Worm (Caenorhabditis elegans) whole organism, L3 larva: ENCODE results near the gene glb-27.
A peak's percentile ranks its signal among the peaks of the same experiment; 100 is the strongest.

ENCODE experiments used
- R02D3.7 ChIP-seq: fragments of 150-350 bp; optimal IDR thresholded peaks from 2 replicates; lab custom pipeline; 2014; ENCODE audit warnings: missing biosample characterization, missing genetic modification characterization
- ZK546.5 ChIP-seq: sonication (generic microtip); optimal IDR thresholded peaks from 2 replicates; lab custom pipeline; 2017; ENCODE audit warnings: missing biosample characterization, missing genetic modification characterization
- aly-2 ChIP-seq: fragments of 150-350 bp; optimal IDR thresholded peaks from 2 replicates; lab custom pipeline; 2014; ENCODE audit warnings: missing biosample characterization, missing genetic modification characterization
- ama-1 ChIP-seq: fragments of 150-350 bp; optimal IDR thresholded peaks from 2 replicates; lab custom pipeline; 2018
- ceh-16 ChIP-seq: sonication (generic microtip); optimal IDR thresholded peaks from 2 replicates; lab custom pipeline; 2017; ENCODE audit warnings: missing biosample characterization, missing genetic modification characterization
- ceh-28 ChIP-seq: fragments of 150-350 bp; optimal IDR thresholded peaks from 2 replicates; lab custom pipeline; 2014; ENCODE audit warnings: missing biosample characterization, missing genetic modification reagents, missing genetic modification characterization
- ceh-82 ChIP-seq: fragments of 150-350 bp; optimal IDR thresholded peaks from 2 replicates; lab custom pipeline; 2014; ENCODE audit warnings: missing biosample characterization, missing genetic modification characterization
- ceh-9 ChIP-seq: sonication (generic microtip); optimal IDR thresholded peaks from 2 replicates; lab custom pipeline; 2018; ENCODE audit warnings: missing biosample characterization, missing genetic modification characterization
- daf-12 ChIP-seq: fragments of 150-350 bp; optimal IDR thresholded peaks from 2 replicates; lab custom pipeline; 2014; ENCODE audit warnings: missing biosample characterization, missing genetic modification reagents, missing genetic modification characterization
- elt-1 ChIP-seq: fragments of 150-350 bp; optimal IDR thresholded peaks from 2 replicates; lab custom pipeline; 2014; ENCODE audit warnings: missing biosample characterization, missing genetic modification characterization
- elt-2 ChIP-seq: sonication (generic microtip); optimal IDR thresholded peaks from 2 replicates; lab custom pipeline; 2016; ENCODE audit warnings: missing genetic modification reagents, mild to moderate bottlenecking, missing genetic modification characterization, missing compliant biosample characterization
- elt-3 ChIP-seq, 3 experiments: fragments of 150-350 bp in 1 of 3; sonication (generic microtip) in 2 of 3; optimal IDR thresholded peaks; 2 replicates in 2 of 3; 4 replicates in 1 of 3; lab custom pipeline; 2014 to 2017; ENCODE audit warnings: missing biosample characterization in 3 of 3, missing genetic modification characterization in 3 of 3
- eor-1 ChIP-seq, 2 experiments: fragments of 150-350 bp; optimal IDR thresholded peaks; 2 replicates each; lab custom pipeline; 2014 to 2018; ENCODE audit warnings: missing biosample characterization in 2 of 2, missing genetic modification characterization in 2 of 2
- fkh-10 ChIP-seq: sonication (generic microtip); optimal IDR thresholded peaks from 2 replicates; lab custom pipeline; 2017; ENCODE audit warnings: missing biosample characterization, missing genetic modification reagents, missing genetic modification characterization
- fkh-2 ChIP-seq: fragments of 150-350 bp; optimal IDR thresholded peaks from 2 replicates; lab custom pipeline; 2014; ENCODE audit warnings: missing biosample characterization, missing genetic modification reagents, missing genetic modification characterization
- hmg-11 ChIP-seq: sonication (generic microtip); optimal IDR thresholded peaks from 2 replicates; lab custom pipeline; 2016; ENCODE audit warnings: missing genetic modification characterization, missing compliant biosample characterization
- jun-1 ChIP-seq: fragments of 150-350 bp; optimal IDR thresholded peaks from 2 replicates; lab custom pipeline; 2014; ENCODE audit warnings: missing biosample characterization, missing genetic modification reagents, missing genetic modification characterization
- lin-15B ChIP-seq: fragments of 150-350 bp; optimal IDR thresholded peaks from 2 replicates; lab custom pipeline; 2014; ENCODE audit warnings: missing biosample characterization, missing genetic modification characterization
- mdl-1 ChIP-seq: fragments of 150-350 bp; optimal IDR thresholded peaks from 2 replicates; lab custom pipeline; 2014; ENCODE audit warnings: missing biosample characterization, missing genetic modification characterization
- mml-1 ChIP-seq: fragments of 150-350 bp; sonication (generic microtip); optimal IDR thresholded peaks from 3 replicates; lab custom pipeline; 2014; ENCODE audit warnings: missing biosample characterization, missing genetic modification characterization
- nfya-1 ChIP-seq: sonication (generic microtip); optimal IDR thresholded peaks from 2 replicates; lab custom pipeline; 2017; ENCODE audit warnings: missing genetic modification characterization, mild to moderate bottlenecking, missing compliant biosample characterization, antibody characterized with exemption, moderate library complexity; ENCODE audit not compliant: insufficient read depth
- nhr-12 ChIP-seq: fragments of 150-350 bp; optimal IDR thresholded peaks from 2 replicates; lab custom pipeline; 2014; ENCODE audit warnings: missing biosample characterization, missing genetic modification characterization
- nhr-23 ChIP-seq: fragments of 150-350 bp; optimal IDR thresholded peaks from 2 replicates; lab custom pipeline; 2014; ENCODE audit warnings: missing biosample characterization, missing genetic modification reagents, missing genetic modification characterization
- nhr-237 ChIP-seq: fragments of 150-350 bp; optimal IDR thresholded peaks from 2 replicates; lab custom pipeline; 2014; ENCODE audit warnings: missing biosample characterization, missing genetic modification characterization
- nhr-25 ChIP-seq: sonication (generic microtip); optimal IDR thresholded peaks from 2 replicates; lab custom pipeline; 2017; ENCODE audit warnings: missing biosample characterization, missing genetic modification characterization
- nhr-67 ChIP-seq: fragments of 150-350 bp; optimal IDR thresholded peaks from 2 replicates; lab custom pipeline; 2014; ENCODE audit warnings: missing biosample characterization, missing genetic modification characterization
- pha-4 ChIP-seq: fragments of 150-350 bp; optimal IDR thresholded peaks from 2 replicates; lab custom pipeline; 2014; ENCODE audit warnings: missing biosample characterization, missing genetic modification reagents, missing genetic modification characterization
- pqm-1 ChIP-seq: fragments of 150-350 bp; optimal IDR thresholded peaks from 2 replicates; lab custom pipeline; 2017; ENCODE audit warnings: missing biosample characterization, missing genetic modification characterization, inconsistent platforms
- sea-2 ChIP-seq: fragments of 150-350 bp; sonication (generic microtip); optimal IDR thresholded peaks from 4 replicates; lab custom pipeline; 2014; ENCODE audit warnings: missing biosample characterization, missing genetic modification reagents, missing genetic modification characterization
- skn-1 ChIP-seq: fragments of 150-350 bp; optimal IDR thresholded peaks from 2 replicates; lab custom pipeline; 2014; ENCODE audit warnings: missing biosample characterization, missing genetic modification characterization
- snpc-4 ChIP-seq: fragments of 150-350 bp; optimal IDR thresholded peaks from 2 replicates; lab custom pipeline; 2014; ENCODE audit warnings: missing biosample characterization, missing genetic modification characterization
- tbx-2 ChIP-seq: sonication (generic microtip); optimal IDR thresholded peaks from 2 replicates; lab custom pipeline; 2016; ENCODE audit warnings: mild to moderate bottlenecking, missing genetic modification characterization, missing compliant biosample characterization
- unc-39 ChIP-seq: sonication (generic microtip); optimal IDR thresholded peaks from 4 replicates; lab custom pipeline; 2017; ENCODE audit warnings: missing biosample characterization, missing genetic modification characterization
- zag-1 ChIP-seq: fragments of 150-350 bp; optimal IDR thresholded peaks from 2 replicates; lab custom pipeline; 2014; ENCODE audit warnings: missing biosample characterization, missing genetic modification characterization
- ztf-4 ChIP-seq: fragments of 150-350 bp; optimal IDR thresholded peaks from 2 replicates; lab custom pipeline; 2014; ENCODE audit warnings: missing biosample characterization, missing genetic modification characterization

glb-27 gene

DNA sequence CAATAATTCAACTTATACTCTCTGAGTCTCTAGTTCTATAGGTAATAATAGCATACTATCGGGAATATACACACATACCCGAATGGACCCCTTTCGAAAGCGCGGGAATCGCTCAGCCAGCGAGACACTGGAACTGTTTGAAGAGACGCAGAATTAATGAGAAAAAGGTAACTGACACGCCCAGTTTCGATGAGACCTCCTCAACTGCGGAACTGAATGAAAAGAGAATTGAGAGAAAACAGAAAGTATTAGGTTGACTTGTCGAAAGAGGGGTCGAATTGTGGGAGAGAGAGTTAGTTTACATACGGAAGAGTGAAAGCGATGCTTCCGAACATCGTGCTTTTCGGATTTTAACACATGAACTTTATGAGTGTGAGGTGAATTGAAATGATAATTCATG, 24.1 kb downstream of the glb-27 start:
- no peak for TF ChIP-seq daf-12 (tag; lab: Kevin White, UChicago)
- TF ChIP-seq nfya-1 (tag; lab: Kevin White, UChicago): no peak
- TF ChIP-seq elt-2 (tag; lab: Kevin White, UChicago): no peak
- peak; percentile 20 for TF ChIP-seq pha-4 (tag; lab: Kevin White, UChicago)
- TF ChIP-seq nhr-23: peak; percentile 39
- peak; percentile 49 for TF ChIP-seq nhr-25
- TF ChIP-seq R02D3.7: no peak

DNA sequence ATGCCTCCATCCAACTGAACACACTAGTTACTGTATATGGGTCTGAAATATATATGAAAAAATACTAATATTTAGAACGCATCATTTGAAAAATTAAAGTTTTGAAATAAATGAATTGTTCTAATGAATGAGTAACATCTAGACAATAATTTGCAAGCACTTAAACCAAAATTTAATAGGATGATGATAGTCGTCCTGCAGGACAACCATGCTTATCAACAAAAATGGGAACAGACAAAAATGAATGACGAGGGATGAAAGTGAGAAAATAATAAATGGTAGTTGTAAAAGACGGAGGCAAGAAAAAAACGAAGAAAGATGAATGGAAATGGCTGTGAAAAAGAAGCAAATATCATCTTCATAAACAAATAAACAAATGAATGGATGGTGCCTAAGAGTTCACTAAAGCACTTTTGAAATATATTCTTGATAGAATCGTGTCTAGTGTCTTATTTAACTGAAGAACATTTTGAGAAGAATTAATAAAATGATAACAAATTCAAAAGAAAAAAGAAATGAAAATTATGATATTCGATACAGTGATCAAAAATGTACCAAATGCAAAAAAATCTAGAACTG, 24.8 kb downstream of the glb-27 start, which contains the start of gene gldi-7:
Gene gldi-7 (minus strand): TSS at position 42 of the 579 bp plus-strand sequence.
- TF ChIP-seq pqm-1 (tag; lab: Kevin White, UChicago) (peak; percentile 15), ZK546.5 (tag; lab: Kevin White, UChicago) (no peak), fkh-10 (GFP tag; lab: Kevin White, UChicago) (no peak)

DNA sequence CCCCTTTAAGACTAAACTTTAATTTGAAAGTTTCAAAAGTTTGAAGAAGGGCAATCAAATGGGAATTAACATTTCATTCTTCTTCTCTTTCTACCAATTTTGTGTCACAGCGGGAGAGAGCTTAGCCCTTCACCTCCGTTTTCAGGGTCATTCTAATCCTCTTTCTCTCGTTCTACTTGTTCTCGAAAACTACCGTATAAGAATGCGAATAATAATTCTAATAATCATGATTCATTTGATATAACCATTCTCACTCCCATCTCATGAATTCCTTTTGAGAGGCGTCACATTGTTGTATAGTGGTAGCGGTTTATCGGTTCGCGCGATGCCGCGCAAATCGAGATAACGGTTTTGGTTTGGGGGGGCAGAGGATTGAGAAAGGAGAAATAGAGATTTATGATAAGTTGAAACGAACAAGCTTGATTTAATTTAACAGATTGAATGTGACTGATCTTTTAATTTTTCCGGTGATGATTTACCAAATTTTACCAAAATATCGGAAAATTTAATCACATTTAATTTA, 26.8 kb downstream of the glb-27 start:
- TF ChIP-seq nhr-23 (peak; percentile 11), ztf-4 (no peak), daf-12 (tag; lab: Kevin White, UChicago) (no peak), tbx-2 (no peak), fkh-2 (no peak), nhr-25 (peak; percentile 50)

- no peak for TF ChIP-seq ceh-28 (tag; lab: Kevin White, UChicago)
- peak; percentile 71 for TF ChIP-seq pha-4 (tag; lab: Kevin White, UChicago)
- peak; percentile 67 for TF ChIP-seq nhr-23
- peak; percentile 1 for TF ChIP-seq hmg-11 (tag; lab: Kevin White, UChicago)
- TF ChIP-seq ztf-4: no peak
- TF ChIP-seq lin-15B (tag; lab: Kevin White, UChicago): peak; percentile 33
- peak; percentile 13 for TF ChIP-seq elt-2 (tag; lab: Kevin White, UChicago)
- no peak for TF ChIP-seq jun-1 (tag; lab: Kevin White, UChicago)
- TF ChIP-seq nhr-67 (tag; lab: Kevin White, UChicago): no peak
- peak; percentile 71 for TF ChIP-seq snpc-4
Measured at ce11 chrII:8525133-8525736, 30.8 kb downstream of the glb-27 start, which contains the start of the genes prp-9 and mrps-18B. TSS of gene prp-9 (minus strand) at chrII:8525396. TSS of gene mrps-18B (plus strand) at chrII:8525681.

- TF ChIP-seq unc-39 (no peak), eor-1 (tag; optimal IDR thresholded peaks at IDR 0.05; lab: Kevin White, UChicago) (no peak), hmg-11 (tag; lab: Kevin White, UChicago) (no peak), nfya-1 (tag; lab: Kevin White, UChicago) (no peak), zag-1 (tag; lab: Kevin White, UChicago) (no peak), nhr-12 (tag; lab: Kevin White, UChicago) (no peak), sea-2 (no peak), ama-1 (lab: Kevin White, UChicago) (no peak), nhr-237 (tag; lab: Kevin White, UChicago) (no peak), nhr-67 (tag; lab: Kevin White, UChicago) (no peak)
- TF ChIP-seq, all 47 proteins: peak for 0
Measured at ce11 chrII:8520625-8521024, 35.4 kb downstream of the glb-27 start, which contains the start of gene cht-2. TSS of gene cht-2 (plus strand) at chrII:8520925.

DNA sequence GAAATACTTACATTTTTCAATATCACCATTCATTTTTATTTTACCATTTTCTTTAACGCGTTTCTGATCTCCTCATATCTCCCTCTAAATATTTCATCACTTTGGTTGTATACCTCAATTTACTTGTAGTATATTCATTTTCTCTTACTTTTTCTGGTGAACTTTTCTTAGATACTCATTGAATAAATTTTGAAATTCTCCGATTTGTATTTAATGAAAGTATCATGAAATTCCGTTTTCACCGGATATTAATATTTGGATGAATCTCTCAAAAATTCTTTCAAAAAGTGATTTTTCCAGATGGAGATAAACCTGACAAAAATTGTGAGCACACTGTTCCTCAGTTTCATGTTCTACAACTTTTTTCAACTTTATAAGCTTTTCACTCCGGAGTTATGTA, 37.9 kb downstream of the glb-27 start, which contains the start of gene T13H5.8:
Gene T13H5.8 (plus strand): TSS at position 301 of the 400 bp plus-strand sequence.
- TF ChIP-seq ceh-16 (no peak), ceh-9 (tag; lab: Kevin White, UChicago) (no peak), ceh-82 (tag; lab: Kevin White, UChicago) (no peak), elt-2 (tag; lab: Kevin White, UChicago) (no peak), elt-1 (tag; lab: Kevin White, UChicago) (no peak), pqm-1 (tag; lab: Kevin White, UChicago) (no peak), fkh-10 (GFP tag; lab: Kevin White, UChicago) (no peak), skn-1 (tag; lab: Kevin White, UChicago) (no peak), aly-2 (tag; lab: Kevin White, UChicago) (no peak), fkh-2 (no peak), mdl-1 (tag; lab: Kevin White, UChicago) (no peak), elt-3 (tag; optimal IDR thresholded peaks at IDR 0.05; lab: Kevin White, UChicago) (no peak), mml-1 (tag; lab: Kevin White, UChicago) (no peak), R02D3.7 (no peak), sea-2 (no peak)
- TF ChIP-seq, all 47 proteins: peak for 0
